Fruit fly (Drosophila melanogaster) whole organism, prepupa: ENCODE measurements around the gene deltaCOP.

Experiments used
- CG10631 ChIP-seq: fragments of 200-800 bp; sonication (Bioruptor generic); optimal IDR thresholded peaks from 2 replicates; lab custom pipeline; 2016; ENCODE audit warnings: missing biosample characterization, missing genetic modification characterization
- CG10669 ChIP-seq: fragments of 200-800 bp; sonication (Bioruptor generic); optimal IDR thresholded peaks from 3 replicates; lab custom pipeline; 2018; ENCODE audit warnings: missing biosample characterization, mild to moderate bottlenecking, missing genetic modification characterization, moderate library complexity
- CG11294 ChIP-seq: fragments of 200-800 bp; sonication (Bioruptor generic); IDR thresholded peaks from 2 replicates; pipeline ENCODE4 v1.3.6; 2022; ENCODE audit warnings: missing biosample characterization, missing genetic modification characterization
- CG11762 ChIP-seq: fragments of 200-800 bp; sonication (Bioruptor generic); optimal IDR thresholded peaks from 3 replicates; lab custom pipeline; 2016; ENCODE audit warnings: missing biosample characterization, missing genetic modification characterization; ENCODE audit not compliant: insufficient read depth
- CG11902 ChIP-seq: fragments of 200-800 bp; sonication (Bioruptor generic); optimal IDR thresholded peaks from 3 replicates; lab custom pipeline; 2016; ENCODE audit warnings: missing biosample characterization, missing genetic modification characterization
- CG15336 ChIP-seq: fragments of 200-800 bp; sonication (Bioruptor generic); IDR thresholded peaks from 2 replicates; pipeline ENCODE4 v1.3.6; 2022; ENCODE audit warnings: missing biosample characterization, missing genetic modification characterization
- CG1621 ChIP-seq: fragments of 200-800 bp; sonication (Bioruptor generic); optimal IDR thresholded peaks from 3 replicates; lab custom pipeline; 2018; ENCODE audit warnings: missing biosample characterization, mild to moderate bottlenecking, missing genetic modification characterization
- CG16779 ChIP-seq: fragments of 200-800 bp; sonication (Bioruptor generic); optimal IDR thresholded peaks from 3 replicates; lab custom pipeline; 2017; ENCODE audit warnings: missing biosample characterization, mild to moderate bottlenecking, missing genetic modification characterization
- CG3032 ChIP-seq: fragments of 200-800 bp; optimal IDR thresholded peaks from 2 replicates; lab custom pipeline; 2019; ENCODE audit warnings: missing biosample characterization, mild to moderate bottlenecking, missing genetic modification characterization, moderate library complexity
- CG31627 ChIP-seq: fragments of 200-800 bp; sonication (Bioruptor generic); optimal IDR thresholded peaks from 3 replicates; lab custom pipeline; 2016; ENCODE audit warnings: missing biosample characterization, missing genetic modification characterization
- CG32006 ChIP-seq: fragments of 200-800 bp; sonication (Bioruptor generic); optimal IDR thresholded peaks from 3 replicates; lab custom pipeline; 2017; ENCODE audit warnings: missing biosample characterization, mild to moderate bottlenecking, missing genetic modification characterization
- CG34406 ChIP-seq: fragments of 200-800 bp; sonication (Bioruptor generic); optimal IDR thresholded peaks from 3 replicates; lab custom pipeline; 2016; ENCODE audit warnings: missing biosample characterization, missing genetic modification characterization
- CG3919 ChIP-seq: fragments of 200-800 bp; sonication (Bioruptor generic); optimal IDR thresholded peaks from 3 replicates; lab custom pipeline; 2016; ENCODE audit warnings: missing biosample characterization, missing genetic modification characterization
- CG4318 ChIP-seq: fragments of 200-800 bp; sonication (Bioruptor generic); optimal IDR thresholded peaks from 3 replicates; lab custom pipeline; 2017; ENCODE audit warnings: missing biosample characterization, mild to moderate bottlenecking, missing genetic modification characterization
- CG6163 ChIP-seq: fragments of 200-800 bp; sonication (Bioruptor generic); IDR thresholded peaks from 3 replicates; pipeline ENCODE4 v1.3.6; 2022; ENCODE audit warnings: missing biosample characterization, missing genetic modification characterization
- CG6276 ChIP-seq: fragments of 200-800 bp; sonication (Bioruptor generic); optimal IDR thresholded peaks from 2 replicates; lab custom pipeline; 2017; ENCODE audit warnings: missing biosample characterization, mild to moderate bottlenecking, missing genetic modification characterization
- CG6792 ChIP-seq: fragments of 200-800 bp; sonication (Bioruptor generic); optimal IDR thresholded peaks from 3 replicates; lab custom pipeline; 2016; ENCODE audit warnings: missing biosample characterization, missing genetic modification characterization
- CG6808 ChIP-seq: fragments of 200-800 bp; sonication (Bioruptor generic); optimal IDR thresholded peaks from 3 replicates; lab custom pipeline; 2017; ENCODE audit warnings: missing biosample characterization, missing genetic modification characterization, mild to moderate bottlenecking, moderate library complexity, missing genetic modification reagents
- CG7368 ChIP-seq: fragments of 200-800 bp; sonication (Bioruptor generic); optimal IDR thresholded peaks from 3 replicates; lab custom pipeline; 2016; ENCODE audit warnings: missing biosample characterization, missing genetic modification characterization
- CG8319 ChIP-seq: fragments of 200-800 bp; sonication (Bioruptor generic); optimal IDR thresholded peaks from 3 replicates; lab custom pipeline; 2016; ENCODE audit warnings: missing biosample characterization, missing genetic modification characterization
- CG8632 ChIP-seq: fragments of 200-800 bp; sonication (Bioruptor generic); optimal IDR thresholded peaks from 3 replicates; lab custom pipeline; 2016; ENCODE audit warnings: missing biosample characterization, missing genetic modification characterization
- CG9139 ChIP-seq: fragments of 200-800 bp; sonication (Bioruptor generic); optimal IDR thresholded peaks from 3 replicates; lab custom pipeline; 2017; ENCODE audit warnings: missing biosample characterization, mild to moderate bottlenecking, missing genetic modification characterization
- Eip78C ChIP-seq: fragments of 200-800 bp; sonication (Bioruptor generic); peaks from one replicate; lab custom pipeline; 2016; ENCODE audit warnings: missing biosample characterization, missing genetic modification characterization
- Ets21C ChIP-seq: fragments of 200-800 bp; sonication (Bioruptor generic); optimal IDR thresholded peaks from 3 replicates; lab custom pipeline; 2016; ENCODE audit warnings: missing biosample characterization, missing genetic modification characterization
- Ets96B ChIP-seq: fragments of 200-800 bp; optimal IDR thresholded peaks from 2 replicates; lab custom pipeline; 2019; ENCODE audit warnings: missing biosample characterization, mild to moderate bottlenecking, missing genetic modification characterization, moderate library complexity
- Gug ChIP-seq: fragments of 200-800 bp; sonication (Bioruptor generic); IDR thresholded peaks from 2 replicates; pipeline ENCODE4 v1.3.6; 2022; ENCODE audit warnings: missing biosample characterization, missing genetic modification characterization
- Hr38 ChIP-seq: sonication (Bioruptor generic); optimal IDR thresholded peaks from 2 replicates; lab custom pipeline; 2016; ENCODE audit warnings: missing biosample characterization, missing genetic modification characterization
- Hr39 ChIP-seq: fragments of 200-800 bp; sonication (Bioruptor generic); optimal IDR thresholded peaks from 2 replicates; lab custom pipeline; 2016; ENCODE audit warnings: missing biosample characterization, missing genetic modification characterization
- Lpt ChIP-seq: fragments of 200-800 bp; sonication (Bioruptor generic); optimal IDR thresholded peaks from 3 replicates; lab custom pipeline; 2016; ENCODE audit warnings: missing biosample characterization, missing genetic modification characterization
- Smox ChIP-seq: fragments of 200-800 bp; sonication (Bioruptor generic); optimal IDR thresholded peaks from 3 replicates; lab custom pipeline; 2016; ENCODE audit warnings: missing biosample characterization, missing genetic modification characterization
- Sox102F ChIP-seq: fragments of 200-800 bp; sonication (Bioruptor generic); optimal IDR thresholded peaks from 2 replicates; lab custom pipeline; 2016; ENCODE audit warnings: missing biosample characterization, mild to moderate bottlenecking, missing genetic modification characterization
- Sox14 ChIP-seq: fragments of 200-800 bp; sonication (Bioruptor generic); optimal IDR thresholded peaks from 3 replicates; lab custom pipeline; 2016; ENCODE audit warnings: missing biosample characterization, missing genetic modification characterization
- Sox15 ChIP-seq: fragments of 200-800 bp; sonication (Bioruptor generic); optimal IDR thresholded peaks from 3 replicates; lab custom pipeline; 2016; ENCODE audit warnings: missing biosample characterization, missing genetic modification characterization
- achi ChIP-seq: fragments of 200-800 bp; sonication (Bioruptor generic); optimal IDR thresholded peaks from 3 replicates; lab custom pipeline; 2016; ENCODE audit warnings: missing biosample characterization, missing genetic modification characterization
- acj6 ChIP-seq: fragments of 200-800 bp; sonication (Bioruptor generic); optimal IDR thresholded peaks from 3 replicates; lab custom pipeline; 2016; ENCODE audit warnings: missing biosample characterization, missing genetic modification characterization
- cyc ChIP-seq: fragments of 200-800 bp; sonication (Bioruptor generic); optimal IDR thresholded peaks from 3 replicates; lab custom pipeline; 2016; ENCODE audit warnings: missing biosample characterization, missing genetic modification characterization
- dsx ChIP-seq: fragments of 200-800 bp; optimal IDR thresholded peaks from 3 replicates; lab custom pipeline; 2019; ENCODE audit warnings: missing biosample characterization, mild to moderate bottlenecking, missing genetic modification characterization, moderate library complexity; ENCODE audit not compliant: poor library complexity, severe bottlenecking
- eg ChIP-seq: fragments of 200-800 bp; sonication (Bioruptor generic); IDR thresholded peaks from 3 replicates; pipeline ENCODE4 v1.3.6; 2022; ENCODE audit warnings: missing biosample characterization, missing genetic modification characterization
- esn ChIP-seq: fragments of 200-800 bp; sonication (Bioruptor generic); optimal IDR thresholded peaks from 2 replicates; lab custom pipeline; 2016; ENCODE audit warnings: missing biosample characterization, mild to moderate bottlenecking, missing genetic modification characterization, moderate library complexity
- fd59A ChIP-seq: fragments of 200-800 bp; sonication (Bioruptor generic); optimal IDR thresholded peaks from 2 replicates; lab custom pipeline; 2017; ENCODE audit warnings: missing biosample characterization, mild to moderate bottlenecking, missing genetic modification characterization, missing genetic modification reagents
- fd85E ChIP-seq: fragments of 200-800 bp; sonication (Bioruptor generic); optimal IDR thresholded peaks from 3 replicates; lab custom pipeline; 2016; ENCODE audit warnings: missing biosample characterization, missing genetic modification characterization
- lz ChIP-seq: fragments of 200-800 bp; sonication (Bioruptor generic); optimal IDR thresholded peaks from 3 replicates; lab custom pipeline; 2016; ENCODE audit warnings: missing biosample characterization, missing genetic modification characterization
- net ChIP-seq: fragments of 200-800 bp; sonication (Bioruptor generic); optimal IDR thresholded peaks from 3 replicates; lab custom pipeline; 2016; ENCODE audit warnings: missing biosample characterization, missing genetic modification characterization
- pdm3 ChIP-seq: fragments of 200-800 bp; sonication (Bioruptor generic); optimal IDR thresholded peaks from 3 replicates; lab custom pipeline; 2016; ENCODE audit warnings: missing biosample characterization, missing genetic modification characterization
- salr ChIP-seq, 2 experiments: fragments of 200-800 bp; sonication (Bioruptor generic); optimal IDR thresholded peaks; 3 replicates each; lab custom pipeline; 2016 to 2018; ENCODE audit warnings: missing biosample characterization in 2 of 2, missing genetic modification characterization in 2 of 2, mild to moderate bottlenecking in 1 of 2
- spab ChIP-seq: fragments of 200-800 bp; sonication (Bioruptor generic); optimal IDR thresholded peaks from 2 replicates; lab custom pipeline; 2017; ENCODE audit warnings: missing biosample characterization, mild to moderate bottlenecking, missing genetic modification characterization, missing genetic modification reagents
- ss ChIP-seq, 2 experiments: fragments of 200-800 bp; sonication (Bioruptor generic); optimal IDR thresholded peaks; 2 replicates in 1 of 2; 3 replicates in 1 of 2; lab custom pipeline; 2017 to 2018; ENCODE audit warnings: mild to moderate bottlenecking in 2 of 2, missing biosample characterization in 2 of 2, missing genetic modification characterization in 2 of 2, moderate library complexity in 1 of 2
- svp ChIP-seq: fragments of 200-800 bp; sonication (Bioruptor generic); peaks from one replicate; lab custom pipeline; 2016; ENCODE audit warnings: missing biosample characterization, missing genetic modification characterization
- topi ChIP-seq: fragments of 200-800 bp; sonication (Bioruptor generic); optimal IDR thresholded peaks from 3 replicates; lab custom pipeline; 2016; ENCODE audit warnings: missing biosample characterization, missing genetic modification characterization
- vri ChIP-seq: fragments of 200-800 bp; sonication (Bioruptor generic); optimal IDR thresholded peaks from 3 replicates; lab custom pipeline; 2016; ENCODE audit warnings: missing biosample characterization, mild to moderate bottlenecking, missing genetic modification characterization

The deltaCOP gene

dm6 chrX:1880779-1881178 lies 19.2 kb upstream of the deltaCOP start:
- TF ChIP-seq Ets21C (GFP tag; lab: Kevin White, UChicago) (no peak), ss (GFP tag; optimal IDR thresholded peaks at IDR 0.05; lab: Kevin White, UChicago) (no peak), CG11294 (GFP tag; lab: Robert Waterston, UW) (no peak), CG4318 (GFP tag; lab: Kevin White, UChicago) (no peak)

dm6 chrX:1880139-1880556 lies 18.6 kb upstream of the deltaCOP start, which contains the start of gene Coa8:
TSS of gene Coa8 (plus strand) at chrX:1880282.
- TF ChIP-seq Sox14, result peak; percentile 40
- no peak for TF ChIP-seq vri (GFP tag; lab: Kevin White, UChicago)
- peak; percentile 33 for TF ChIP-seq CG32006 (GFP tag; lab: Kevin White, UChicago)
- TF ChIP-seq lz (GFP tag; lab: Kevin White, UChicago), result peak; percentile 41
- TF ChIP-seq esn (GFP tag; lab: Kevin White, UChicago), result peak; percentile 42
- TF ChIP-seq CG10669 (GFP tag; lab: Kevin White, UChicago), result no peak
- no peak for TF ChIP-seq CG11762
- no peak for TF ChIP-seq CG15336 (GFP tag; lab: Robert Waterston, UW)
- TF ChIP-seq Sox102F (GFP tag; lab: Kevin White, UChicago), result no peak
- peak; percentile 14 for TF ChIP-seq svp (GFP tag; lab: Kevin White, UChicago)
- peak; percentile 48 for TF ChIP-seq CG3032 (tag; lab: Kevin White, UChicago)
- TF ChIP-seq CG11294 (GFP tag; lab: Robert Waterston, UW), result 0 out of 2 replicates have a peak, but pooled peaks have one; percentile 29
- peak; percentile 7 for TF ChIP-seq CG6792 (GFP tag; lab: Kevin White, UChicago)
- TF ChIP-seq Sox15, result peak; percentile 5
- no peak for TF ChIP-seq CG7368 (GFP tag; lab: Kevin White, UChicago)
- no peak for TF ChIP-seq CG9139 (GFP tag; lab: Kevin White, UChicago)
- TF ChIP-seq eg (GFP tag; lab: Robert Waterston, UW), result peak; percentile 59; the same call in 2 of the 3 replicates
- TF ChIP-seq Ets96B (tag; lab: Kevin White, UChicago), result peak; percentile 10
- TF ChIP-seq Gug (GFP tag; lab: Robert Waterston, UW), result 0 out of 2 replicates have a peak, but pooled peaks have one; percentile 29
- no peak for TF ChIP-seq fd85E
- TF ChIP-seq CG34406 (GFP tag; lab: Kevin White, UChicago), result no peak
- TF ChIP-seq Eip78C (GFP tag; lab: Kevin White, UChicago), result peak; percentile 70
- peak; percentile 43 for TF ChIP-seq cyc (GFP tag; lab: Kevin White, UChicago)
- TF ChIP-seq CG3919 (GFP tag; lab: Kevin White, UChicago), result peak; percentile 40
- peak; percentile 41 for TF ChIP-seq CG31627 (GFP tag; lab: Kevin White, UChicago)
- no peak for TF ChIP-seq CG1621
- no peak for TF ChIP-seq CG11902 (GFP tag; lab: Kevin White, UChicago)
- no peak for TF ChIP-seq spab
- no peak for TF ChIP-seq CG8632 (GFP tag; lab: Kevin White, UChicago)
- TF ChIP-seq pdm3 (GFP tag; lab: Kevin White, UChicago), result no peak
- TF ChIP-seq topi (GFP tag; lab: Kevin White, UChicago), result peak; percentile 43
- peak; percentile 46; the same call in 2 of the 3 replicates for TF ChIP-seq CG6163 (GFP tag; lab: Robert Waterston, UW)
- TF ChIP-seq achi, result peak; percentile 25
- no peak for TF ChIP-seq net
- TF ChIP-seq Lpt (GFP tag; lab: Kevin White, UChicago), result no peak
- TF ChIP-seq Hr39, result peak; percentile 54
- TF ChIP-seq CG6276 (GFP tag; lab: Kevin White, UChicago), result no peak
- no peak for TF ChIP-seq salr (GFP tag; optimal IDR thresholded peaks at IDR 0.05; lab: Kevin White, UChicago)
- TF ChIP-seq CG8319 (GFP tag; lab: Kevin White, UChicago), result no peak
- TF ChIP-seq CG16779, result no peak
- TF ChIP-seq fd59A (GFP tag; lab: Kevin White, UChicago), result no peak
- TF ChIP-seq dsx, result no peak
- TF ChIP-seq Ets21C (GFP tag; lab: Kevin White, UChicago), result peak; percentile 2
- peak; percentile 45 for TF ChIP-seq acj6 (GFP tag; lab: Kevin White, UChicago)
- TF ChIP-seq Smox (GFP tag; lab: Kevin White, UChicago), result peak; percentile 33
- no peak for TF ChIP-seq Hr38 (GFP tag; lab: Kevin White, UChicago)
- TF ChIP-seq CG6808 (GFP tag; lab: Kevin White, UChicago), result no peak
- TF ChIP-seq CG10631 (GFP tag; lab: Kevin White, UChicago), result no peak
- TF ChIP-seq, all 60 proteins: peak for 23
